Fruit fly (Drosophila melanogaster) whole organism, prepupa: ENCODE results near the gene BBIP1.

Source experiments
- Blimp-1 ChIP-seq: fragments of 200-800 bp; sonication (Bioruptor generic); optimal IDR thresholded peaks from 3 replicates; lab custom pipeline; 2017; ENCODE audit warnings: missing biosample characterization, missing genetic modification characterization, mild to moderate bottlenecking, moderate library complexity, missing genetic modification reagents
- CG10631 ChIP-seq: fragments of 200-800 bp; sonication (Bioruptor generic); optimal IDR thresholded peaks from 2 replicates; lab custom pipeline; 2016; ENCODE audit warnings: missing biosample characterization, missing genetic modification characterization
- CG10669 ChIP-seq: fragments of 200-800 bp; sonication (Bioruptor generic); optimal IDR thresholded peaks from 3 replicates; lab custom pipeline; 2018; ENCODE audit warnings: missing biosample characterization, mild to moderate bottlenecking, missing genetic modification characterization, moderate library complexity
- CG11294 ChIP-seq: fragments of 200-800 bp; sonication (Bioruptor generic); IDR thresholded peaks from 2 replicates; pipeline ENCODE4 v1.3.6; 2022; ENCODE audit warnings: missing biosample characterization, missing genetic modification characterization
- CG11762 ChIP-seq: fragments of 200-800 bp; sonication (Bioruptor generic); optimal IDR thresholded peaks from 3 replicates; lab custom pipeline; 2016; ENCODE audit warnings: missing biosample characterization, missing genetic modification characterization; ENCODE audit not compliant: insufficient read depth
- CG11902 ChIP-seq: fragments of 200-800 bp; sonication (Bioruptor generic); optimal IDR thresholded peaks from 3 replicates; lab custom pipeline; 2016; ENCODE audit warnings: missing biosample characterization, missing genetic modification characterization
- CG15336 ChIP-seq: fragments of 200-800 bp; sonication (Bioruptor generic); IDR thresholded peaks from 2 replicates; pipeline ENCODE4 v1.3.6; 2022; ENCODE audit warnings: missing biosample characterization, missing genetic modification characterization
- CG1621 ChIP-seq: fragments of 200-800 bp; sonication (Bioruptor generic); optimal IDR thresholded peaks from 3 replicates; lab custom pipeline; 2018; ENCODE audit warnings: missing biosample characterization, mild to moderate bottlenecking, missing genetic modification characterization
- CG16779 ChIP-seq: fragments of 200-800 bp; sonication (Bioruptor generic); optimal IDR thresholded peaks from 3 replicates; lab custom pipeline; 2017; ENCODE audit warnings: missing biosample characterization, mild to moderate bottlenecking, missing genetic modification characterization
- CG3032 ChIP-seq: fragments of 200-800 bp; optimal IDR thresholded peaks from 2 replicates; lab custom pipeline; 2019; ENCODE audit warnings: missing biosample characterization, mild to moderate bottlenecking, missing genetic modification characterization, moderate library complexity
- CG31627 ChIP-seq: fragments of 200-800 bp; sonication (Bioruptor generic); optimal IDR thresholded peaks from 3 replicates; lab custom pipeline; 2016; ENCODE audit warnings: missing biosample characterization, missing genetic modification characterization
- CG3919 ChIP-seq: fragments of 200-800 bp; sonication (Bioruptor generic); optimal IDR thresholded peaks from 3 replicates; lab custom pipeline; 2016; ENCODE audit warnings: missing biosample characterization, missing genetic modification characterization
- CG6163 ChIP-seq: fragments of 200-800 bp; sonication (Bioruptor generic); IDR thresholded peaks from 3 replicates; pipeline ENCODE4 v1.3.6; 2022; ENCODE audit warnings: missing biosample characterization, missing genetic modification characterization
- CG6276 ChIP-seq: fragments of 200-800 bp; sonication (Bioruptor generic); optimal IDR thresholded peaks from 2 replicates; lab custom pipeline; 2017; ENCODE audit warnings: missing biosample characterization, mild to moderate bottlenecking, missing genetic modification characterization
- CG6854 ChIP-seq: fragments of 200-800 bp; sonication (Bioruptor generic); optimal IDR thresholded peaks from 2 replicates; lab custom pipeline; 2017; ENCODE audit warnings: missing biosample characterization, mild to moderate bottlenecking, missing genetic modification characterization
- CG7368 ChIP-seq: fragments of 200-800 bp; sonication (Bioruptor generic); optimal IDR thresholded peaks from 3 replicates; lab custom pipeline; 2016; ENCODE audit warnings: missing biosample characterization, missing genetic modification characterization
- CG8119 ChIP-seq: fragments of 200-800 bp; sonication (Bioruptor generic); IDR thresholded peaks from 3 replicates; pipeline ENCODE4 v1.3.6; 2022; ENCODE audit warnings: missing biosample characterization, missing genetic modification characterization
- CG8319 ChIP-seq: fragments of 200-800 bp; sonication (Bioruptor generic); optimal IDR thresholded peaks from 3 replicates; lab custom pipeline; 2016; ENCODE audit warnings: missing biosample characterization, missing genetic modification characterization
- CG8632 ChIP-seq: fragments of 200-800 bp; sonication (Bioruptor generic); optimal IDR thresholded peaks from 3 replicates; lab custom pipeline; 2016; ENCODE audit warnings: missing biosample characterization, missing genetic modification characterization
- Eip75B ChIP-seq: fragments of 200-800 bp; sonication (Bioruptor generic); optimal IDR thresholded peaks from 3 replicates; lab custom pipeline; 2016; ENCODE audit warnings: missing biosample characterization, missing genetic modification characterization
- Eip78C ChIP-seq: fragments of 200-800 bp; sonication (Bioruptor generic); peaks from one replicate; lab custom pipeline; 2016; ENCODE audit warnings: missing biosample characterization, missing genetic modification characterization
- Ets96B ChIP-seq: fragments of 200-800 bp; optimal IDR thresholded peaks from 2 replicates; lab custom pipeline; 2019; ENCODE audit warnings: missing biosample characterization, mild to moderate bottlenecking, missing genetic modification characterization, moderate library complexity
- Gug ChIP-seq: fragments of 200-800 bp; sonication (Bioruptor generic); IDR thresholded peaks from 2 replicates; pipeline ENCODE4 v1.3.6; 2022; ENCODE audit warnings: missing biosample characterization, missing genetic modification characterization
- Hr38 ChIP-seq: sonication (Bioruptor generic); optimal IDR thresholded peaks from 2 replicates; lab custom pipeline; 2016; ENCODE audit warnings: missing biosample characterization, missing genetic modification characterization
- Hr39 ChIP-seq: fragments of 200-800 bp; sonication (Bioruptor generic); optimal IDR thresholded peaks from 2 replicates; lab custom pipeline; 2016; ENCODE audit warnings: missing biosample characterization, missing genetic modification characterization
- Hr4 ChIP-seq: fragments of 200-800 bp; sonication (Bioruptor generic); optimal IDR thresholded peaks from 3 replicates; lab custom pipeline; 2016; ENCODE audit warnings: missing biosample characterization, missing genetic modification characterization
- Met ChIP-seq: fragments of 200-800 bp; sonication (Bioruptor generic); optimal IDR thresholded peaks from 3 replicates; lab custom pipeline; 2016; ENCODE audit warnings: missing biosample characterization, missing genetic modification characterization
- OdsH ChIP-seq: fragments of 200-800 bp; sonication (Bioruptor generic); optimal IDR thresholded peaks from 3 replicates; lab custom pipeline; 2016; ENCODE audit warnings: missing biosample characterization, missing genetic modification characterization
- Smox ChIP-seq: fragments of 200-800 bp; sonication (Bioruptor generic); optimal IDR thresholded peaks from 3 replicates; lab custom pipeline; 2016; ENCODE audit warnings: missing biosample characterization, missing genetic modification characterization
- Sox102F ChIP-seq: fragments of 200-800 bp; sonication (Bioruptor generic); optimal IDR thresholded peaks from 2 replicates; lab custom pipeline; 2016; ENCODE audit warnings: missing biosample characterization, mild to moderate bottlenecking, missing genetic modification characterization
- Sox14 ChIP-seq: fragments of 200-800 bp; sonication (Bioruptor generic); optimal IDR thresholded peaks from 3 replicates; lab custom pipeline; 2016; ENCODE audit warnings: missing biosample characterization, missing genetic modification characterization
- achi ChIP-seq: fragments of 200-800 bp; sonication (Bioruptor generic); optimal IDR thresholded peaks from 3 replicates; lab custom pipeline; 2016; ENCODE audit warnings: missing biosample characterization, missing genetic modification characterization
- cyc ChIP-seq: fragments of 200-800 bp; sonication (Bioruptor generic); optimal IDR thresholded peaks from 3 replicates; lab custom pipeline; 2016; ENCODE audit warnings: missing biosample characterization, missing genetic modification characterization
- esn ChIP-seq: fragments of 200-800 bp; sonication (Bioruptor generic); optimal IDR thresholded peaks from 2 replicates; lab custom pipeline; 2016; ENCODE audit warnings: missing biosample characterization, mild to moderate bottlenecking, missing genetic modification characterization, moderate library complexity
- fd59A ChIP-seq: fragments of 200-800 bp; sonication (Bioruptor generic); optimal IDR thresholded peaks from 2 replicates; lab custom pipeline; 2017; ENCODE audit warnings: missing biosample characterization, mild to moderate bottlenecking, missing genetic modification characterization, missing genetic modification reagents
- fkh ChIP-seq: fragments of 200-800 bp; sonication (Bioruptor generic); optimal IDR thresholded peaks from 3 replicates; lab custom pipeline; 2017; ENCODE audit warnings: missing biosample characterization, mild to moderate bottlenecking, missing genetic modification characterization, moderate library complexity
- net ChIP-seq: fragments of 200-800 bp; sonication (Bioruptor generic); optimal IDR thresholded peaks from 3 replicates; lab custom pipeline; 2016; ENCODE audit warnings: missing biosample characterization, missing genetic modification characterization
- salr ChIP-seq, 2 experiments: fragments of 200-800 bp; sonication (Bioruptor generic); optimal IDR thresholded peaks; 3 replicates each; lab custom pipeline; 2016 to 2018; ENCODE audit warnings: missing biosample characterization in 2 of 2, missing genetic modification characterization in 2 of 2, mild to moderate bottlenecking in 1 of 2
- spab ChIP-seq: fragments of 200-800 bp; sonication (Bioruptor generic); optimal IDR thresholded peaks from 2 replicates; lab custom pipeline; 2017; ENCODE audit warnings: missing biosample characterization, mild to moderate bottlenecking, missing genetic modification characterization, missing genetic modification reagents
- svp ChIP-seq: fragments of 200-800 bp; sonication (Bioruptor generic); peaks from one replicate; lab custom pipeline; 2016; ENCODE audit warnings: missing biosample characterization, missing genetic modification characterization
- topi ChIP-seq: fragments of 200-800 bp; sonication (Bioruptor generic); optimal IDR thresholded peaks from 3 replicates; lab custom pipeline; 2016; ENCODE audit warnings: missing biosample characterization, missing genetic modification characterization
- vri ChIP-seq: fragments of 200-800 bp; sonication (Bioruptor generic); optimal IDR thresholded peaks from 3 replicates; lab custom pipeline; 2016; ENCODE audit warnings: missing biosample characterization, mild to moderate bottlenecking, missing genetic modification characterization

The BBIP1 gene

dm6 chr3R:9420439-9421234 lies 16.5 kb downstream of the BBIP1 start (continued):
- TF ChIP-seq topi (GFP tag; lab: Kevin White, UChicago) (no peak), achi (peak; percentile 33), CG6276 (GFP tag; lab: Kevin White, UChicago) (peak; percentile 58), CG16779 (tag; lab: Kevin White, UChicago) (no peak), CG10631 (GFP tag; lab: Kevin White, UChicago) (peak; percentile 15), fd59A (no peak)

- peak; percentile 14 for TF ChIP-seq CG16779 (tag; lab: Kevin White, UChicago)
- no peak for TF ChIP-seq Smox
- TF ChIP-seq CG8319 (GFP tag; lab: Kevin White, UChicago), result no peak
- TF ChIP-seq CG11902 (GFP tag; lab: Kevin White, UChicago), result no peak
- no peak for TF ChIP-seq Hr39 (GFP tag; lab: Kevin White, UChicago)
- no peak for TF ChIP-seq net (GFP tag; lab: Kevin White, UChicago)
- TF ChIP-seq CG31627 (GFP tag; lab: Kevin White, UChicago), result no peak
- no peak for TF ChIP-seq CG3919 (GFP tag; lab: Kevin White, UChicago)
- TF ChIP-seq CG11294 (GFP tag; lab: Robert Waterston, UW), result no peak
- no peak for TF ChIP-seq CG10669 (GFP tag; lab: Kevin White, UChicago)
- TF ChIP-seq Eip78C, result peak; percentile 54
- no peak for TF ChIP-seq CG6163 (GFP tag; lab: Robert Waterston, UW)
- no peak for TF ChIP-seq Hr38 (GFP tag; lab: Kevin White, UChicago)
- no peak for TF ChIP-seq Gug (GFP tag; lab: Robert Waterston, UW)
- TF ChIP-seq vri, result peak; percentile 27
Measured at dm6 chr3R:9422338-9422737, 18.2 kb downstream of the BBIP1 start.

- TF ChIP-seq OdsH (GFP tag; lab: Kevin White, UChicago), result no peak
- no peak for TF ChIP-seq Ets96B (tag; lab: Kevin White, UChicago)
- 0 out of 3 replicates have a peak, but pooled peaks have one; percentile 21 for TF ChIP-seq CG8119
Measured at dm6 chr3R:9424061-9424665, 20.0 kb downstream of the BBIP1 start.

dm6 chr3R:9427328-9427727 lies 23.1 kb downstream of the BBIP1 start:
- TF ChIP-seq fkh (GFP tag; lab: Kevin White, UChicago), result peak; percentile 61
- no peak for TF ChIP-seq Sox102F

- 0 out of 2 replicates have a peak, but pooled peaks have one; percentile 20 for TF ChIP-seq Gug (GFP tag; lab: Robert Waterston, UW)
- TF ChIP-seq esn (GFP tag; lab: Kevin White, UChicago), result peak; percentile 1
- TF ChIP-seq CG11762, result peak; percentile 51
- TF ChIP-seq Met, result peak; percentile 7
- no peak for TF ChIP-seq fd59A
- TF ChIP-seq vri, result peak; percentile 61
- TF ChIP-seq CG3032 (tag; lab: Kevin White, UChicago), result no peak
- peak; percentile 26 for TF ChIP-seq CG8632 (GFP tag; lab: Kevin White, UChicago)
- peak; percentile 56 for TF ChIP-seq CG1621 (tag; lab: Kevin White, UChicago)
- TF ChIP-seq CG16779 (tag; lab: Kevin White, UChicago), result peak; percentile 70
- TF ChIP-seq Blimp-1 (GFP tag; lab: Kevin White, UChicago), result no peak
- peak; percentile 53 for TF ChIP-seq spab (GFP tag; lab: Kevin White, UChicago)
- TF ChIP-seq Hr4 (GFP tag; lab: Kevin White, UChicago), result no peak
- TF ChIP-seq topi (GFP tag; lab: Kevin White, UChicago), result no peak
- TF ChIP-seq CG15336 (GFP tag; lab: Robert Waterston, UW), result peak; percentile 80
- peak; percentile 87 for TF ChIP-seq CG6276 (GFP tag; lab: Kevin White, UChicago)
- TF ChIP-seq Sox102F, result peak; percentile 41
- TF ChIP-seq salr (GFP tag; optimal IDR thresholded peaks at IDR 0.05; lab: Kevin White, UChicago), result peak in 1 of 2 experiments; percentile 50
- TF ChIP-seq cyc (GFP tag; lab: Kevin White, UChicago), result no peak
- peak; percentile 8 for TF ChIP-seq Eip75B (GFP tag; lab: Kevin White, UChicago)
- peak; percentile 45 for TF ChIP-seq CG7368 (GFP tag; lab: Kevin White, UChicago)
- peak; percentile 83 for TF ChIP-seq svp
- TF ChIP-seq CG6854, result peak; percentile 74
- no peak for TF ChIP-seq Sox14
Measured at dm6 chr3R:9428189-9428699, 24.1 kb downstream of the BBIP1 start.
